Worm (Caenorhabditis elegans) whole organism, L3 larva: ENCODE results near the gene K02E2.11.
"Not testable (repeated sequence)": the region's sequence is repeated elsewhere in the genome, so short reads cannot be mapped to it uniquely, and the experiment has no call there.

Experiments
- R02D3.7 ChIP-seq: fragments of 150-350 bp; optimal IDR thresholded peaks from 2 replicates; lab custom pipeline; 2014; ENCODE audit warnings: missing biosample characterization, missing genetic modification characterization
- ZK546.5 ChIP-seq: sonication (generic microtip); optimal IDR thresholded peaks from 2 replicates; lab custom pipeline; 2017; ENCODE audit warnings: missing biosample characterization, missing genetic modification characterization
- aly-2 ChIP-seq: fragments of 150-350 bp; optimal IDR thresholded peaks from 2 replicates; lab custom pipeline; 2014; ENCODE audit warnings: missing biosample characterization, missing genetic modification characterization
- ceh-16 ChIP-seq: sonication (generic microtip); optimal IDR thresholded peaks from 2 replicates; lab custom pipeline; 2017; ENCODE audit warnings: missing biosample characterization, missing genetic modification characterization
- ceh-28 ChIP-seq: fragments of 150-350 bp; optimal IDR thresholded peaks from 2 replicates; lab custom pipeline; 2014; ENCODE audit warnings: missing biosample characterization, missing genetic modification reagents, missing genetic modification characterization
- ceh-82 ChIP-seq: fragments of 150-350 bp; optimal IDR thresholded peaks from 2 replicates; lab custom pipeline; 2014; ENCODE audit warnings: missing biosample characterization, missing genetic modification characterization
- ceh-9 ChIP-seq: sonication (generic microtip); optimal IDR thresholded peaks from 2 replicates; lab custom pipeline; 2018; ENCODE audit warnings: missing biosample characterization, missing genetic modification characterization
- egl-27 ChIP-seq: sonication (generic microtip); optimal IDR thresholded peaks from 4 replicates; lab custom pipeline; 2017; ENCODE audit warnings: missing biosample characterization, missing genetic modification reagents, missing genetic modification characterization
- elt-1 ChIP-seq: fragments of 150-350 bp; optimal IDR thresholded peaks from 2 replicates; lab custom pipeline; 2014; ENCODE audit warnings: missing biosample characterization, missing genetic modification characterization
- elt-2 ChIP-seq: sonication (generic microtip); optimal IDR thresholded peaks from 2 replicates; lab custom pipeline; 2016; ENCODE audit warnings: missing genetic modification reagents, mild to moderate bottlenecking, missing genetic modification characterization, missing compliant biosample characterization
- eor-1 ChIP-seq, 2 experiments: fragments of 150-350 bp; optimal IDR thresholded peaks; 2 replicates each; lab custom pipeline; 2014 to 2018; ENCODE audit warnings: missing biosample characterization in 2 of 2, missing genetic modification characterization in 2 of 2
- fkh-10 ChIP-seq: sonication (generic microtip); optimal IDR thresholded peaks from 2 replicates; lab custom pipeline; 2017; ENCODE audit warnings: missing biosample characterization, missing genetic modification reagents, missing genetic modification characterization
- fkh-2 ChIP-seq: fragments of 150-350 bp; optimal IDR thresholded peaks from 2 replicates; lab custom pipeline; 2014; ENCODE audit warnings: missing biosample characterization, missing genetic modification reagents, missing genetic modification characterization
- fos-1 ChIP-seq: fragments of 150-350 bp; optimal IDR thresholded peaks from 2 replicates; lab custom pipeline; 2014; ENCODE audit warnings: missing biosample characterization, missing genetic modification characterization
- hmg-11 ChIP-seq: sonication (generic microtip); optimal IDR thresholded peaks from 2 replicates; lab custom pipeline; 2016; ENCODE audit warnings: missing genetic modification characterization, missing compliant biosample characterization
- jun-1 ChIP-seq: fragments of 150-350 bp; optimal IDR thresholded peaks from 2 replicates; lab custom pipeline; 2014; ENCODE audit warnings: missing biosample characterization, missing genetic modification reagents, missing genetic modification characterization
- lin-15B ChIP-seq: fragments of 150-350 bp; optimal IDR thresholded peaks from 2 replicates; lab custom pipeline; 2014; ENCODE audit warnings: missing biosample characterization, missing genetic modification characterization
- lin-39 ChIP-seq: fragments of 150-350 bp; optimal IDR thresholded peaks from 2 replicates; lab custom pipeline; 2018; ENCODE audit warnings: missing biosample characterization, missing genetic modification reagents, missing genetic modification characterization
- mdl-1 ChIP-seq: fragments of 150-350 bp; optimal IDR thresholded peaks from 2 replicates; lab custom pipeline; 2014; ENCODE audit warnings: missing biosample characterization, missing genetic modification characterization
- mml-1 ChIP-seq: fragments of 150-350 bp; sonication (generic microtip); optimal IDR thresholded peaks from 3 replicates; lab custom pipeline; 2014; ENCODE audit warnings: missing biosample characterization, missing genetic modification characterization
- nfya-1 ChIP-seq: sonication (generic microtip); optimal IDR thresholded peaks from 2 replicates; lab custom pipeline; 2017; ENCODE audit warnings: missing genetic modification characterization, mild to moderate bottlenecking, missing compliant biosample characterization, antibody characterized with exemption, moderate library complexity; ENCODE audit not compliant: insufficient read depth
- nhr-11 ChIP-seq: fragments of 150-350 bp; optimal IDR thresholded peaks from 2 replicates; lab custom pipeline; 2014; ENCODE audit warnings: missing biosample characterization, missing genetic modification characterization
- nhr-12 ChIP-seq: fragments of 150-350 bp; optimal IDR thresholded peaks from 2 replicates; lab custom pipeline; 2014; ENCODE audit warnings: missing biosample characterization, missing genetic modification characterization
- nhr-23 ChIP-seq: fragments of 150-350 bp; optimal IDR thresholded peaks from 2 replicates; lab custom pipeline; 2014; ENCODE audit warnings: missing biosample characterization, missing genetic modification reagents, missing genetic modification characterization
- nhr-237 ChIP-seq: fragments of 150-350 bp; optimal IDR thresholded peaks from 2 replicates; lab custom pipeline; 2014; ENCODE audit warnings: missing biosample characterization, missing genetic modification characterization
- nhr-43 ChIP-seq: sonication (generic microtip); optimal IDR thresholded peaks from 2 replicates; lab custom pipeline; 2016; ENCODE audit warnings: mild to moderate bottlenecking, missing genetic modification characterization, missing compliant biosample characterization; ENCODE audit not compliant: poor library complexity, severe bottlenecking
- nhr-67 ChIP-seq: fragments of 150-350 bp; optimal IDR thresholded peaks from 2 replicates; lab custom pipeline; 2014; ENCODE audit warnings: missing biosample characterization, missing genetic modification characterization
- nhr-76 ChIP-seq: fragments of 150-350 bp; sonication (generic microtip); optimal IDR thresholded peaks from 5 replicates; lab custom pipeline; 2014; ENCODE audit warnings: missing biosample characterization, missing genetic modification characterization
- nhr-77 ChIP-seq: fragments of 150-350 bp; optimal IDR thresholded peaks from 2 replicates; lab custom pipeline; 2014; ENCODE audit warnings: missing biosample characterization, missing genetic modification characterization
- pha-4 ChIP-seq: fragments of 150-350 bp; optimal IDR thresholded peaks from 2 replicates; lab custom pipeline; 2014; ENCODE audit warnings: missing biosample characterization, missing genetic modification reagents, missing genetic modification characterization
- pqm-1 ChIP-seq: fragments of 150-350 bp; optimal IDR thresholded peaks from 2 replicates; lab custom pipeline; 2017; ENCODE audit warnings: missing biosample characterization, missing genetic modification characterization, inconsistent platforms
- sea-2 ChIP-seq: fragments of 150-350 bp; sonication (generic microtip); optimal IDR thresholded peaks from 4 replicates; lab custom pipeline; 2014; ENCODE audit warnings: missing biosample characterization, missing genetic modification reagents, missing genetic modification characterization
- skn-1 ChIP-seq: fragments of 150-350 bp; optimal IDR thresholded peaks from 2 replicates; lab custom pipeline; 2014; ENCODE audit warnings: missing biosample characterization, missing genetic modification characterization
- tbx-2 ChIP-seq: sonication (generic microtip); optimal IDR thresholded peaks from 2 replicates; lab custom pipeline; 2016; ENCODE audit warnings: mild to moderate bottlenecking, missing genetic modification characterization, missing compliant biosample characterization
- unc-39 ChIP-seq: sonication (generic microtip); optimal IDR thresholded peaks from 4 replicates; lab custom pipeline; 2017; ENCODE audit warnings: missing biosample characterization, missing genetic modification characterization
- unc-62 ChIP-seq: fragments of 150-350 bp; sonication (generic microtip); optimal IDR thresholded peaks from 4 replicates; lab custom pipeline; 2014; ENCODE audit warnings: missing biosample characterization, missing genetic modification reagents, missing genetic modification characterization
- ztf-4 ChIP-seq: fragments of 150-350 bp; optimal IDR thresholded peaks from 2 replicates; lab custom pipeline; 2014; ENCODE audit warnings: missing biosample characterization, missing genetic modification characterization

K02E2.11 gene

DNA sequence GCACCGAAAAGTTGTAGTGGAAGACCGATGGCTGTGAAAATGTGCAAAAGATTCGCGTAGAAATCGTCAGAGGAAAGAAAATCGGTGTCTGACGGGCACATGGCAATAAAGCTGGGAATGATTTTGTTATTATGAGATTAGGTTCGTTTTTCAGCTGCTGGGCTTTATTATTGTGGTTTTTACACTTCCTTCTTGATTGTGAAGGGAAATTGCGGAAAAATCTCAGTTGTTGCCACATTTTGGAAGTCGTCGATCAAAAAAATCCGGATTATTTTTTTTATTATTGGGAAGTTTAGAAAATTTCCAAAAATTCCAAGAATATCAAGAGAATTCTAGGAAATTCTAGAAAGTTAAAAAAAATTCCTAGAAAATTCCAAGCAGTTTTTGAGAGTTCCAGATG lies 14.0 kb upstream of the K02E2.11 start, which contains the start of gene srh-177:
srh-177 (minus strand) TSS at position 101 of the 400 bp plus-strand sequence.
- not testable (repeated sequence) for TF ChIP-seq nhr-11 (tag; lab: Kevin White, UChicago); pha-4; nhr-77 (tag; lab: Kevin White, UChicago)
- TF ChIP-seq, all 47 proteins: peak for 0; not testable (repeated sequence) for 47

- TF ChIP-seq mml-1 (tag; lab: Kevin White, UChicago) (no peak), mdl-1 (tag; lab: Kevin White, UChicago) (no peak), elt-2 (tag; lab: Kevin White, UChicago) (peak; percentile 79), jun-1 (tag; lab: Kevin White, UChicago) (peak; percentile 38), nhr-237 (tag; lab: Kevin White, UChicago) (no peak), ceh-82 (no peak), nhr-76 (tag; lab: Kevin White, UChicago) (no peak), fkh-10 (no peak), ceh-9 (no peak), pqm-1 (tag; lab: Kevin White, UChicago) (peak; percentile 20), pha-4 (peak; percentile 21), sea-2 (no peak), fos-1 (tag; lab: Kevin White, UChicago) (no peak), egl-27 (no peak), nhr-23 (no peak), tbx-2 (no peak), unc-62 (GFP tag; lab: Kevin White, UChicago) (no peak)
These were observed 8.6 kb upstream of the K02E2.11 start for ce11 chrV:20374484-20374883.

DNA sequence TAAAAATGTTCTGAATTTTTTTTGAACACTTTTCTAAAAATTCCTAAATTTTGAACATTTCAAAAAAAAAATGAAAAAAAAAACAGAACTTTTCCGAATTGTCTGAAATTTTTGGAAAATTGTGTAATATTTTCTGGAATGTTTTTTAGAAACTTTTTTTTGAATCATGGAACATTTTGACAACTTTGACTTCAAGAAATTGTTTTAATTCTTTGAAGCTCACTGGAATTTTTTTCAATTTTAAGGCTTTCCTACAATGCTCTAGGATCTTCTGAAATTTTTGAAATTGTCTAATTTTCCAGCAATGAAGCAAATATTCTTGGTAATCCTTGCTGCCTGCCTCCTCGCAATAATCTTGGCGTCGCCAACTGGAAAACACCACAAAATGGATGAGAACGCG lies 7.9 kb upstream of the K02E2.11 start, which contains the start of gene ins-35:
ins-35 (plus strand) TSS at position 301 of the 400 bp plus-strand sequence.
- TF ChIP-seq ZK546.5 (no peak), ztf-4 (tag; lab: Kevin White, UChicago) (no peak), eor-1 (tag; optimal IDR thresholded peaks at IDR 0.05; lab: Kevin White, UChicago) (no peak), tbx-2 (no peak), nhr-11 (tag; lab: Kevin White, UChicago) (no peak), ceh-82 (no peak), nhr-12 (no peak), nhr-43 (tag; lab: Kevin White, UChicago) (no peak), sea-2 (no peak), lin-15B (tag; lab: Kevin White, UChicago) (no peak), nhr-237 (tag; lab: Kevin White, UChicago) (no peak), unc-39 (no peak), fkh-10 (no peak), elt-1 (no peak)
- TF ChIP-seq, all 47 proteins: peak for 0

DNA sequence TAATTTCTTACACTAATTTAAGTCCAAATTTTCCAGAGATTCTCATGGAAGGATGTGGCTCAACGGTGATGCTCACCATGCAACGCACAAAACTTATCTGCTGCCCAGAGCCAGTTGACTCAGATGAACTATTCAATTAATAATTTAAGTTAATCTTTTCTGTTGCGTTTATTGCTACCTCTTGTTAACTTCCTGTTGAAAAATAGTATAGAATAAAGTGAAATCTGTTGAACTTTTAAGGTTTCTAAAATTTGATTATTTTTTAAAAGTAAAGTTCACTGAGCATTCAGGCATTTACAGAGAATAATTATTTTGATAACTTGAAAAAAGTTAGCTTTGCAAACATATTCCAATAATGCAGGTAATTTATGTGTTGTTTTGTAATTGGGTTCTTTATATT lies 7.0 kb upstream of the K02E2.11 start:
- TF ChIP-seq nhr-43 (tag; lab: Kevin White, UChicago) (no peak), nhr-11 (tag; lab: Kevin White, UChicago) (no peak), hmg-11 (tag; lab: Kevin White, UChicago) (no peak), elt-2 (tag; lab: Kevin White, UChicago) (no peak), aly-2 (tag; lab: Kevin White, UChicago) (no peak), nfya-1 (tag; lab: Kevin White, UChicago) (no peak), elt-1 (no peak)

- peak; percentile 32 for TF ChIP-seq nfya-1 (tag; lab: Kevin White, UChicago)
- TF ChIP-seq nhr-77 (tag; lab: Kevin White, UChicago): no peak
- TF ChIP-seq pha-4: peak; percentile 23
- TF ChIP-seq ceh-28: peak; percentile 28
- no peak for TF ChIP-seq nhr-23
- TF ChIP-seq lin-39 (tag; lab: Kevin White, UChicago): no peak
- peak; percentile 44 for TF ChIP-seq hmg-11 (tag; lab: Kevin White, UChicago)
- TF ChIP-seq jun-1 (tag; lab: Kevin White, UChicago): no peak
- TF ChIP-seq R02D3.7 (tag; lab: Kevin White, UChicago): no peak
- TF ChIP-seq nhr-67 (tag; lab: Kevin White, UChicago): no peak
- no peak for TF ChIP-seq ceh-16
- TF ChIP-seq skn-1 (tag; lab: Kevin White, UChicago): no peak
- no peak for TF ChIP-seq fos-1 (tag; lab: Kevin White, UChicago)
- no peak for TF ChIP-seq fkh-2 (tag; lab: Kevin White, UChicago)
- TF ChIP-seq nhr-43 (tag; lab: Kevin White, UChicago): no peak
- TF ChIP-seq ceh-9: no peak
- TF ChIP-seq ceh-82: no peak
These were observed 2.8 kb upstream of the K02E2.11 start, which contains the start of gene K02E2.6 for ce11 chrV:20380320-20380719. K02E2.6 (plus strand) TSS chrV:20380561.
